Fruit fly (Drosophila melanogaster) whole organism, prepupa: Measurements from ENCODE around the gene CG14930.

Experiments
- CG3919 ChIP-seq: fragments of 200-800 bp; sonication (Bioruptor generic); optimal IDR thresholded peaks from 3 replicates; lab custom pipeline; 2016; ENCODE audit warnings: missing biosample characterization, missing genetic modification characterization
- Eip93F ChIP-seq: fragments of 200-800 bp; sonication (Bioruptor generic); optimal IDR thresholded peaks from 2 replicates; lab custom pipeline; 2016; ENCODE audit warnings: missing biosample characterization, mild to moderate bottlenecking, missing genetic modification characterization
- Hr39 ChIP-seq: fragments of 200-800 bp; sonication (Bioruptor generic); optimal IDR thresholded peaks from 2 replicates; lab custom pipeline; 2016; ENCODE audit warnings: missing biosample characterization, missing genetic modification characterization
- OdsH ChIP-seq: fragments of 200-800 bp; sonication (Bioruptor generic); optimal IDR thresholded peaks from 3 replicates; lab custom pipeline; 2016; ENCODE audit warnings: missing biosample characterization, missing genetic modification characterization
- Smox ChIP-seq: fragments of 200-800 bp; sonication (Bioruptor generic); optimal IDR thresholded peaks from 3 replicates; lab custom pipeline; 2016; ENCODE audit warnings: missing biosample characterization, missing genetic modification characterization
- Sox14 ChIP-seq: fragments of 200-800 bp; sonication (Bioruptor generic); optimal IDR thresholded peaks from 3 replicates; lab custom pipeline; 2016; ENCODE audit warnings: missing biosample characterization, missing genetic modification characterization
- fkh ChIP-seq: fragments of 200-800 bp; sonication (Bioruptor generic); optimal IDR thresholded peaks from 3 replicates; lab custom pipeline; 2017; ENCODE audit warnings: missing biosample characterization, mild to moderate bottlenecking, missing genetic modification characterization, moderate library complexity
- net ChIP-seq: fragments of 200-800 bp; sonication (Bioruptor generic); optimal IDR thresholded peaks from 3 replicates; lab custom pipeline; 2016; ENCODE audit warnings: missing biosample characterization, missing genetic modification characterization
- pdm3 ChIP-seq: fragments of 200-800 bp; sonication (Bioruptor generic); optimal IDR thresholded peaks from 3 replicates; lab custom pipeline; 2016; ENCODE audit warnings: missing biosample characterization, missing genetic modification characterization

- no peak for TF ChIP-seq pdm3 (GFP tag; lab: Kevin White, UChicago)
- no peak for TF ChIP-seq Sox14 (GFP tag; lab: Kevin White, UChicago)
- TF ChIP-seq Eip93F (GFP tag; lab: Kevin White, UChicago): no peak
- TF ChIP-seq fkh (GFP tag; lab: Kevin White, UChicago): no peak
- TF ChIP-seq CG3919 (GFP tag; lab: Kevin White, UChicago): no peak
- no peak for TF ChIP-seq Hr39 (GFP tag; lab: Kevin White, UChicago)
- TF ChIP-seq Smox (GFP tag; lab: Kevin White, UChicago): no peak
- no peak for TF ChIP-seq OdsH (GFP tag; lab: Kevin White, UChicago)
- no peak for TF ChIP-seq net (GFP tag; lab: Kevin White, UChicago)
Observed at dm6 chr2L:11531520-11531919, 10.4 kb upstream of the CG14930 start, which contains the start of gene CG34162.
